Worm (Caenorhabditis elegans): ENCODE results near the gene eef-1B.1.

DNA sequence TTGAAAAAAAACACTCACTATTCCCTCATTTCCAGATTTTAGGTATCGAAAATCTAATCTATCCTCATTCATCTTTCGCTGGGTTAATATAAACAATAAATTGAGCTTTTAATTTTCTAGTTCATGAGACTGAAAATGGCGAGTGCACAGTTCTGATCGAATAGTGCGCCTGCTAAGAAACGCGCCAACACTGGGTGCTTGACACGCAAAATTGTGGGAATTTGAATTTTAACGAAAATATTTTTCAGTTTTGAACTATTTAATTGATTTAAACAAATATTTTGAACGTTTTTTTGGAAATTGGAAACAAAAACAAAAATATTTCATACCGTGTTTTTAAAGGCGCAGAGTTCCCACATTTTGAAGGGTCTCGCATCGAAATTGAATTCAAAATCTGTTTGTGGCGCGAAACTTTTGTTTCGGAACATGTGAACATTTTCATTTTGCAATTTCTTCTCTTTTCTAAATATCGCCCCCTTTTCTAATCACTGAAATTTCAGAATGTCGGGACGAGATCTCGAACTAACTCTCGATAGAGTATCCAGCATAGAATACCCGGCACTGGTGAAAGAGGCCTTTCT is 44.5 kb downstream of the eef-1B.1 start, which contains the start of the genes C29E4.13 and npp-15:
- no peak for TF ChIP-seq nhr-76 (tag; optimal IDR thresholded peaks at IDR 0.05)
- TF ChIP-seq hlh-30 (tag; optimal IDR thresholded peaks at IDR 0.05; ENCODE audit: insufficient read depth) = peak; percentile 12
- TF ChIP-seq daf-19 (GFP tag; conservative IDR thresholded peaks at IDR 0.05) = no peak
- no peak for TF ChIP-seq set-16 (GFP tag; IDR thresholded peaks at IDR 0.05)
- TF ChIP-seq fkh-10 (GFP tag; optimal IDR thresholded peaks at IDR 0.05) = no peak
